Fruit fly (Drosophila melanogaster) whole organism, larva: ENCODE data around the gene CG12003.
A peak's percentile ranks its signal among the peaks of the same experiment; 100 is the strongest.

Experiments
- noc ChIP-seq: fragments of 200-800 bp; sonication (Bioruptor generic); optimal IDR thresholded peaks from 3 replicates; lab custom pipeline; 2019; ENCODE audit warnings: missing biosample characterization, mild to moderate bottlenecking, missing genetic modification characterization, moderate library complexity

CG12003 gene

dm6 chr3L:1577338-1577737 lies 12.1 kb downstream of the CG12003 start:
- no peak for TF ChIP-seq noc (tag; lab: Kevin White, UChicago)

- TF ChIP-seq noc (tag; lab: Kevin White, UChicago) = peak; percentile 64
Measured at dm6 chr3L:1578391-1578948, 13.3 kb downstream of the CG12003 start.

dm6 chr3L:1579169-1579853 lies 14.1 kb downstream of the CG12003 start:
- peak; percentile 79 for TF ChIP-seq noc (tag; lab: Kevin White, UChicago)

- no peak for TF ChIP-seq noc (tag; lab: Kevin White, UChicago)
Measured at dm6 chr3L:1580194-1580593, 15.0 kb downstream of the CG12003 start.

- no peak for TF ChIP-seq noc (tag; lab: Kevin White, UChicago)
Measured at dm6 chr3L:1580821-1581220, 15.6 kb downstream of the CG12003 start.

- no peak for TF ChIP-seq noc (tag; lab: Kevin White, UChicago)
Measured at dm6 chr3L:1584003-1584402, 18.8 kb downstream of the CG12003 start.

- TF ChIP-seq noc (tag; lab: Kevin White, UChicago) = no peak
Measured at dm6 chr3L:1584781-1585180, 19.6 kb downstream of the CG12003 start.

dm6 chr3L:1586266-1587054 lies 21.3 kb downstream of the CG12003 start:
- TF ChIP-seq noc (tag; lab: Kevin White, UChicago) = peak; percentile 70

dm6 chr3L:1587140-1587849 lies 22.1 kb downstream of the CG12003 start:
- peak; percentile 57 for TF ChIP-seq noc (tag; lab: Kevin White, UChicago)

- TF ChIP-seq noc (tag; lab: Kevin White, UChicago) = no peak
Measured at dm6 chr3L:1590194-1590593, 25.0 kb downstream of the CG12003 start.

- TF ChIP-seq noc (tag; lab: Kevin White, UChicago) = peak; percentile 86
Measured at dm6 chr3L:1591692-1592371, 26.6 kb downstream of the CG12003 start.

- no peak for TF ChIP-seq noc (tag; lab: Kevin White, UChicago)
Measured at dm6 chr3L:1592822-1593452, 27.7 kb downstream of the CG12003 start.

- TF ChIP-seq noc (tag; lab: Kevin White, UChicago) = peak; percentile 80
Measured at dm6 chr3L:1602064-1602832, 37.1 kb downstream of the CG12003 start, which contains the start of gene CG12104. Gene CG12104 (minus strand): TSS chr3L:1602674.

- TF ChIP-seq noc (tag; lab: Kevin White, UChicago) = no peak
Measured at dm6 chr3L:1602833-1603128, 37.6 kb downstream of the CG12003 start, which contains the start of the genes CG18170 and CG33791. Gene CG18170 (plus strand): TSS chr3L:1602954. Gene CG33791 (plus strand): TSS chr3L:1602954.
